Worm (Caenorhabditis elegans) whole organism, L2 larva: ENCODE results near the gene cyp-13A1.

Source experiments
- F13H6.1 ChIP-seq: sonication (generic microtip); optimal IDR thresholded peaks from 2 replicates; lab custom pipeline; 2016; ENCODE audit warnings: missing genetic modification characterization, missing compliant biosample characterization
- R02D3.7 ChIP-seq: fragments of 150-350 bp; optimal IDR thresholded peaks from 2 replicates; lab custom pipeline; 2014; ENCODE audit warnings: missing biosample characterization, missing genetic modification characterization
- ceh-82 ChIP-seq: fragments of 150-350 bp; optimal IDR thresholded peaks from 2 replicates; lab custom pipeline; 2014; ENCODE audit warnings: missing biosample characterization, missing genetic modification characterization
- egl-27 ChIP-seq: sonication (generic microtip); optimal IDR thresholded peaks from 3 replicates; lab custom pipeline; 2017; ENCODE audit warnings: missing biosample characterization, missing genetic modification reagents, missing genetic modification characterization
- fos-1 ChIP-seq: fragments of 150-350 bp; optimal IDR thresholded peaks from 2 replicates; lab custom pipeline; 2014; ENCODE audit warnings: missing biosample characterization, missing genetic modification characterization
- lin-13 ChIP-seq: fragments of 150-350 bp; optimal IDR thresholded peaks from 2 replicates; lab custom pipeline; 2014; ENCODE audit warnings: missing biosample characterization, missing genetic modification reagents, missing genetic modification characterization
- lsy-2 ChIP-seq, 2 experiments: fragments of 150-350 bp in 1 of 2; sonication (generic microtip) in 1 of 2; optimal IDR thresholded peaks; 2 replicates each; lab custom pipeline; 2014 to 2017; ENCODE audit warnings: missing biosample characterization in 2 of 2, missing genetic modification characterization in 2 of 2
- nhr-11 ChIP-seq: fragments of 150-350 bp; optimal IDR thresholded peaks from 2 replicates; lab custom pipeline; 2014; ENCODE audit warnings: missing biosample characterization, missing genetic modification characterization
- nhr-237 ChIP-seq: fragments of 150-350 bp; optimal IDR thresholded peaks from 2 replicates; lab custom pipeline; 2014; ENCODE audit warnings: missing biosample characterization, missing genetic modification characterization
- nhr-6 ChIP-seq: fragments of 150-350 bp; optimal IDR thresholded peaks from 2 replicates; lab custom pipeline; 2014; ENCODE audit warnings: missing biosample characterization, missing genetic modification characterization
- sem-4 ChIP-seq: fragments of 150-350 bp; optimal IDR thresholded peaks from 2 replicates; lab custom pipeline; 2014; ENCODE audit warnings: missing biosample characterization, missing genetic modification reagents, missing genetic modification characterization
- skn-1 ChIP-seq: sonication (generic microtip); optimal IDR thresholded peaks from 2 replicates; lab custom pipeline; 2017; ENCODE audit warnings: missing biosample characterization, missing genetic modification characterization
- snpc-4 ChIP-seq: fragments of 150-350 bp; optimal IDR thresholded peaks from 2 replicates; lab custom pipeline; 2014; ENCODE audit warnings: missing biosample characterization, missing genetic modification characterization

ce11 chrII:9759382-9759781, 22.4 kb downstream of the cyp-13A1 start:
- TF ChIP-seq nhr-11 (tag; lab: Kevin White, UChicago) (no peak), snpc-4 (tag; lab: Kevin White, UChicago) (no peak), sem-4 (no peak), egl-27 (tag; lab: Kevin White, UChicago) (no peak), fos-1 (no peak), ceh-82 (no peak), F13H6.1 (tag; lab: Kevin White, UChicago) (no peak), lin-13 (GFP tag; lab: Kevin White, UChicago) (no peak), nhr-237 (tag; lab: Kevin White, UChicago) (no peak), nhr-6 (tag; lab: Kevin White, UChicago) (no peak), lsy-2 (tag; optimal IDR thresholded peaks at IDR 0.05; lab: Kevin White, UChicago) (no peak), skn-1 (tag; lab: Kevin White, UChicago) (no peak), R02D3.7 (tag; lab: Kevin White, UChicago) (no peak)
